Fruit fly (Drosophila melanogaster) Kc167 (cell line): ENCODE results near the gene nero.

ENCODE experiments used
- Myc ChIP-seq: fragments of >200 bp; optimal IDR thresholded peaks from 2 replicates; lab custom pipeline; 2017; ENCODE audit warnings: missing external identifiers
- Sin3A ChIP-seq: fragments of >200 bp; optimal IDR thresholded peaks from 2 replicates; lab custom pipeline; 2018; ENCODE audit warnings: missing external identifiers
- h ChIP-seq: fragments of >200 bp; optimal IDR thresholded peaks from 3 replicates; lab custom pipeline; 2018; ENCODE audit warnings: missing external identifiers
- insv ChIP-seq: fragments of >200 bp; optimal IDR thresholded peaks from 3 replicates; lab custom pipeline; 2018; ENCODE audit warnings: missing external identifiers
- psq ChIP-seq: fragments of >200 bp; optimal IDR thresholded peaks from 2 replicates; lab custom pipeline; 2017; ENCODE audit warnings: missing external identifiers
- ttk ChIP-seq: sonication (Bioruptor generic); optimal IDR thresholded peaks from 2 replicates; lab custom pipeline; 2017; ENCODE audit warnings: missing external identifiers

dm6 chr3R:31747429-31748048, at the start of gene nero, which contains the start of gene CG1910:
- TF ChIP-seq psq (lab: Kevin White, UChicago) (no peak), insv (lab: Kevin White, UChicago) (no peak), ttk (no peak), h (lab: Kevin White, UChicago) (no peak), Myc (no peak), Sin3A (lab: Kevin White, UChicago) (no peak)
